Worm (Caenorhabditis elegans) whole organism, L4 larva: ENCODE measurements around the gene hpo-6.

ENCODE experiments used
- F26F4.8 ChIP-seq: fragments of 200-800 bp; sonication (Bioruptor generic); conservative IDR thresholded peaks from 2 replicates; pipeline ENCODE4 v1.3.6; 2022; ENCODE audit warnings: missing genetic modification characterization, missing compliant biosample characterization
- F49E8.2 ChIP-seq: sonication (generic microtip); optimal IDR thresholded peaks from 2 replicates; lab custom pipeline; 2016; ENCODE audit warnings: missing compliant biosample characterization, mild to moderate bottlenecking, missing genetic modification characterization, borderline replicate concordance
- R02D3.7 ChIP-seq: fragments of 150-350 bp; sonication (generic microtip); optimal IDR thresholded peaks from 3 replicates; lab custom pipeline; 2014; ENCODE audit warnings: missing biosample characterization, missing genetic modification characterization
- T26A8.4 ChIP-seq: fragments of 200-800 bp; sonication (Bioruptor generic); IDR thresholded peaks from 2 replicates; pipeline ENCODE4 v1.3.6; 2022; ENCODE audit warnings: missing genetic modification characterization, missing compliant biosample characterization
- Y105C5A.15 ChIP-seq: fragments of 200-800 bp; sonication (Bioruptor generic); IDR thresholded peaks from 2 replicates; pipeline ENCODE4 v1.3.6; 2022; ENCODE audit warnings: missing genetic modification characterization, missing compliant biosample characterization
- Y48G9A.11 ChIP-seq: fragments of 200-800 bp; sonication (Bioruptor generic); IDR thresholded peaks from 2 replicates; pipeline ENCODE4 v1.3.6; 2022; ENCODE audit warnings: missing genetic modification reagents, missing genetic modification characterization, missing compliant biosample characterization
- aha-1 ChIP-seq: fragments of 150-350 bp; peaks from one replicate; lab custom pipeline; 2014; ENCODE audit warnings: missing biosample characterization, missing genetic modification characterization
- ama-1 ChIP-seq: fragments of 150-350 bp; optimal IDR thresholded peaks from 2 replicates; lab custom pipeline; 2014; ENCODE audit warnings: inconsistent platforms, mixed read lengths
- arid-1 ChIP-seq: fragments of 200-800 bp; sonication (Bioruptor generic); conservative IDR thresholded peaks from 2 replicates; pipeline ENCODE4 v1.3.6; 2022; ENCODE audit warnings: missing genetic modification reagents, missing genetic modification characterization, missing compliant biosample characterization
- attf-4 ChIP-seq: sonication (generic microtip); optimal IDR thresholded peaks from 3 replicates; lab custom pipeline; 2017; ENCODE audit warnings: missing biosample characterization, missing genetic modification characterization
- ceh-28 ChIP-seq: fragments of 150-350 bp; optimal IDR thresholded peaks from 2 replicates; lab custom pipeline; 2014; ENCODE audit warnings: missing biosample characterization, missing genetic modification reagents, missing genetic modification characterization
- ceh-44 ChIP-seq: fragments of 200-800 bp; sonication (Bioruptor generic); IDR thresholded peaks from 2 replicates; pipeline ENCODE4 v1.3.6; 2022; ENCODE audit warnings: missing genetic modification reagents, missing genetic modification characterization, missing compliant biosample characterization
- ceh-62 ChIP-seq: sonication (generic microtip); optimal IDR thresholded peaks from 2 replicates; lab custom pipeline; 2017; ENCODE audit warnings: missing biosample characterization, missing genetic modification characterization
- ceh-82 ChIP-seq: sonication (generic microtip); optimal IDR thresholded peaks from 2 replicates; lab custom pipeline; 2017; ENCODE audit warnings: missing biosample characterization, missing genetic modification characterization
- ces-1 ChIP-seq: fragments of 150-350 bp; sonication (generic microtip); optimal IDR thresholded peaks from 4 replicates; lab custom pipeline; 2014; ENCODE audit warnings: missing biosample characterization, missing genetic modification reagents, missing genetic modification characterization
- cey-2 ChIP-seq: sonication (generic microtip); optimal IDR thresholded peaks from 3 replicates; lab custom pipeline; 2017; ENCODE audit warnings: missing genetic modification characterization, mild to moderate bottlenecking, missing compliant biosample characterization, antibody characterized with exemption, borderline replicate concordance; ENCODE audit not compliant: insufficient read depth
- ctbp-1 ChIP-seq: fragments of 200-800 bp; sonication (Bioruptor generic); IDR thresholded peaks from 2 replicates; pipeline ENCODE4 v1.3.6; 2022; ENCODE audit warnings: missing genetic modification reagents, missing genetic modification characterization, missing compliant biosample characterization
- daf-16 ChIP-seq, 3 experiments: sonication (generic microtip); optimal IDR thresholded peaks; 2 replicates each; lab custom pipeline; 2016 to 2017; ENCODE audit warnings: missing genetic modification characterization in 3 of 3, missing genetic modification reagents in 3 of 3, mild to moderate bottlenecking in 2 of 3, missing compliant biosample characterization in 2 of 3, missing biosample characterization in 1 of 3, moderate library complexity in 1 of 3
- dmd-6 ChIP-seq: fragments of 200-800 bp; sonication (Bioruptor generic); IDR thresholded peaks from 2 replicates; pipeline ENCODE4 v1.3.6; 2022; ENCODE audit warnings: missing genetic modification reagents, missing genetic modification characterization, missing compliant biosample characterization
- duxl-1 ChIP-seq: sonication (generic microtip); optimal IDR thresholded peaks from 2 replicates; lab custom pipeline; 2016; ENCODE audit warnings: mild to moderate bottlenecking, missing genetic modification characterization, moderate library complexity, missing compliant biosample characterization; ENCODE audit not compliant: poor library complexity
- egl-27 ChIP-seq: sonication (generic microtip); optimal IDR thresholded peaks from 3 replicates; lab custom pipeline; 2017; ENCODE audit warnings: missing biosample characterization, missing genetic modification reagents, missing genetic modification characterization
- egl-43 ChIP-seq: fragments of 200-800 bp; sonication (Bioruptor generic); IDR thresholded peaks from 2 replicates; pipeline ENCODE4 v1.3.6; 2022; ENCODE audit warnings: missing genetic modification reagents, missing genetic modification characterization, missing compliant biosample characterization
- fos-1 ChIP-seq: fragments of 150-350 bp; optimal IDR thresholded peaks from 2 replicates; lab custom pipeline; 2014; ENCODE audit warnings: missing biosample characterization, missing genetic modification characterization
- gei-8 ChIP-seq: fragments of 200-800 bp; sonication (Bioruptor generic); optimal IDR thresholded peaks from 2 replicates; lab custom pipeline; 2018; ENCODE audit warnings: mild to moderate bottlenecking, missing genetic modification characterization, missing compliant biosample characterization
- hlh-11 ChIP-seq: fragments of 200-800 bp; sonication (Bioruptor generic); optimal IDR thresholded peaks from 2 replicates; lab custom pipeline; 2018; ENCODE audit warnings: mild to moderate bottlenecking, missing genetic modification characterization, missing compliant biosample characterization
- hmg-1.1 ChIP-seq: fragments of 200-800 bp; sonication (Bioruptor generic); IDR thresholded peaks from 2 replicates; pipeline ENCODE4 v1.3.6; 2022; ENCODE audit warnings: missing genetic modification reagents, missing genetic modification characterization, missing compliant biosample characterization
- lin-15B ChIP-seq: fragments of 150-350 bp; sonication (generic microtip); optimal IDR thresholded peaks from 3 replicates; lab custom pipeline; 2014; ENCODE audit warnings: missing biosample characterization, missing genetic modification characterization
- lin-29 ChIP-seq: fragments of 200-800 bp; sonication (Bioruptor generic); IDR thresholded peaks from 2 replicates; pipeline ENCODE4 v1.3.6; 2022; ENCODE audit warnings: missing genetic modification reagents, missing genetic modification characterization, missing compliant biosample characterization
- lin-38 ChIP-seq: fragments of 200-800 bp; sonication (Bioruptor generic); IDR thresholded peaks from 2 replicates; pipeline ENCODE4 v1.3.6; 2022; ENCODE audit warnings: missing genetic modification reagents, missing genetic modification characterization, missing compliant biosample characterization
- madf-5 ChIP-seq, 2 experiments: fragments of 200-800 bp; sonication (Bioruptor generic); IDR thresholded peaks; 2 replicates each; pipeline ENCODE4 v1.3.6; 2022; ENCODE audit warnings: missing compliant biosample characterization in 2 of 2, missing genetic modification characterization in 2 of 2
- mep-1 ChIP-seq: fragments of 150-350 bp; sonication (generic microtip); optimal IDR thresholded peaks from 3 replicates; lab custom pipeline; 2014; ENCODE audit warnings: missing biosample characterization, missing genetic modification characterization
- mes-2 ChIP-seq: sonication (generic microtip); optimal IDR thresholded peaks from 2 replicates; lab custom pipeline; 2016; ENCODE audit warnings: missing genotype, mild to moderate bottlenecking, missing genetic modification characterization, missing compliant biosample characterization; ENCODE audit not compliant: poor library complexity, severe bottlenecking
- mxl-2 ChIP-seq: fragments of 200-800 bp; sonication (Bioruptor generic); conservative IDR thresholded peaks from 2 replicates; pipeline ENCODE4 v1.3.6; 2022; ENCODE audit warnings: missing genetic modification reagents, missing genetic modification characterization, missing compliant biosample characterization
- mxl-3 ChIP-seq: fragments of 200-800 bp; sonication (Bioruptor generic); optimal IDR thresholded peaks from 2 replicates; lab custom pipeline; 2018; ENCODE audit warnings: mild to moderate bottlenecking, missing genetic modification characterization, missing compliant biosample characterization
- nhr-10 ChIP-seq: fragments of 150-350 bp; optimal IDR thresholded peaks from 2 replicates; lab custom pipeline; 2014; ENCODE audit warnings: missing biosample characterization, missing genetic modification characterization
- nhr-102 ChIP-seq: sonication (generic microtip); optimal IDR thresholded peaks from 2 replicates; lab custom pipeline; 2016; ENCODE audit warnings: mild to moderate bottlenecking, missing genetic modification characterization, moderate library complexity, missing compliant biosample characterization
- nhr-11 ChIP-seq: fragments of 150-350 bp; optimal IDR thresholded peaks from 2 replicates; lab custom pipeline; 2014; ENCODE audit warnings: missing biosample characterization, missing genetic modification characterization
- nhr-237 ChIP-seq: sonication (generic microtip); optimal IDR thresholded peaks from 2 replicates; lab custom pipeline; 2017; ENCODE audit warnings: missing biosample characterization, missing genetic modification characterization
- nhr-28 ChIP-seq: fragments of 150-350 bp; optimal IDR thresholded peaks from 2 replicates; lab custom pipeline; 2014; ENCODE audit warnings: missing biosample characterization, missing genetic modification characterization
- rbr-2 ChIP-seq: sonication (generic microtip); optimal IDR thresholded peaks from 2 replicates; lab custom pipeline; 2016; ENCODE audit warnings: missing genotype, missing genetic modification characterization, missing compliant biosample characterization
- sdz-12 ChIP-seq: fragments of 200-800 bp; sonication (Bioruptor generic); optimal IDR thresholded peaks from 2 replicates; lab custom pipeline; 2018; ENCODE audit warnings: mild to moderate bottlenecking, missing genetic modification characterization, missing compliant biosample characterization
- set-16 ChIP-seq: fragments of 200-800 bp; sonication (Bioruptor generic); IDR thresholded peaks from 2 replicates; pipeline ENCODE4 v1.3.6; 2022; ENCODE audit warnings: missing genetic modification reagents, missing genetic modification characterization, missing compliant biosample characterization
- skn-1 ChIP-seq: fragments of 150-350 bp; optimal IDR thresholded peaks from 2 replicates; lab custom pipeline; 2014; ENCODE audit warnings: missing biosample characterization, missing genetic modification characterization
- snpc-4 ChIP-seq: fragments of 150-350 bp; optimal IDR thresholded peaks from 2 replicates; lab custom pipeline; 2014; ENCODE audit warnings: missing biosample characterization, missing genetic modification characterization
- spr-3 ChIP-seq: fragments of 200-800 bp; sonication (Bioruptor generic); optimal IDR thresholded peaks from 2 replicates; lab custom pipeline; 2018; ENCODE audit warnings: mild to moderate bottlenecking, missing genetic modification characterization, missing compliant biosample characterization
- tag-97 ChIP-seq: fragments of 200-800 bp; sonication (Bioruptor generic); IDR thresholded peaks from 2 replicates; pipeline ENCODE4 v1.3.6; 2022; ENCODE audit warnings: missing genetic modification characterization, missing compliant biosample characterization
- zfp-2 ChIP-seq: sonication (generic microtip); optimal IDR thresholded peaks from 2 replicates; lab custom pipeline; 2016; ENCODE audit warnings: mild to moderate bottlenecking, missing genetic modification characterization, missing compliant biosample characterization
- ztf-11 ChIP-seq: fragments of 150-350 bp; optimal IDR thresholded peaks from 2 replicates; lab custom pipeline; 2014; ENCODE audit warnings: missing biosample characterization, missing genetic modification characterization
- ztf-7 ChIP-seq: fragments of 150-350 bp; optimal IDR thresholded peaks from 2 replicates; lab custom pipeline; 2014; ENCODE audit warnings: missing biosample characterization, missing genetic modification characterization

Gene hpo-6

DNA sequence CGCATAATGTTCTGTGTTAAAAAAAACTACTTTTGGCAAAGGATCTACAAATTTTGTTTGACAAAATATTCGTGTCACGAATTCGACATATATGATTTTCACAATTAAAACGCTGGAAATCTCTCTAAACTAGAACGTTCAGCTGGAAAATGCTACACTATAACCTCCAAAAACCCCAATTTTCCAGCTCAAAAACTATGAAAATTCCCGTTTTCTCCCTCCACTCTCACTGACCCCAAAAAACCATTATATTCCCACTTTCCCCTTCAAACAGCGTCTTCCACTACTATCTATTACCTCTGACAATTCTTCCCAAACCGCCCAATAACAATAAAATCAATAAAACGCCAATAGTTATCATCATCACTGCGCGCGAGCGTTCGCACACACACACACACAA is 14.7 kb downstream of the hpo-6 start, which contains the start of gene Y41D4B.14:
Y41D4B.14 (plus strand) TSS at position 301 of the 400 bp plus-strand sequence.
- no peak for TF ChIP-seq cey-2 (tag; lab: Kevin White, UChicago)
- peak; percentile 0 for TF ChIP-seq aha-1 (tag; lab: Kevin White, UChicago)

DNA sequence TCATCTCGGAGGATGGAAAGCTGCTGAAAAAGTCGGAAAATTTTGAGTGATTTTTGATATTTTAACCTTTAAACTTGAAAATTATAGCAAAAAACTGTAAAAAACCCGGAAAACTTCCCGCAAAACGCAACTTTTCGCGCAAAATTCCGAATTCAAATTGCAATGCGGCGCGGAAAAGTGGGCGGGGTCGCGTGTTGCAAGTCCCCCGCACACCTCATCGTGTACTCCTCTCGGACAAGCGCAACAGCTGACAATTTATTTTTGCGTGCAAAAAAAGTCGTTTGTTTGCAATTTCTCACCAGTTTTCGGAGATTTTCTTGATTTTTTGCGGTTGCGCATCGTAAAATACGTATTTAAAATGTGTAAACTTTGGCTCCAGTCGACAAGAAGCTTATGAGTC is 33.8 kb downstream of the hpo-6 start, which contains the start of gene npp-8:
npp-8 (minus strand) TSS at position 23 of the 400 bp plus-strand sequence.
- peak; percentile 10 to 63 for TF ChIP-seq daf-16 (GFP tag; optimal IDR thresholded peaks at IDR 0.05; lab: Kevin White, UChicago)
- TF ChIP-seq daf-16 (tag; optimal IDR thresholded peaks at IDR 0.05; lab: Kevin White, UChicago): peak; percentile 45
- TF ChIP-seq spr-3: peak; percentile 86
- TF ChIP-seq hmg-1.1 (GFP tag; lab: Robert Waterston, UW): peak; percentile 83
- no peak for TF ChIP-seq egl-27 (tag; lab: Kevin White, UChicago)
- TF ChIP-seq Y48G9A.11: peak; percentile 27; the same call in 1 of the 2 replicates
- no peak for TF ChIP-seq ztf-11
- TF ChIP-seq ama-1: peak; percentile 62
- peak; percentile 88 for TF ChIP-seq nhr-102 (tag; lab: Kevin White, UChicago)
- TF ChIP-seq ctbp-1 (GFP tag; lab: Robert Waterston, UW): peak; percentile 74; the same call in 1 of the 2 replicates
- TF ChIP-seq mep-1 (tag; lab: Kevin White, UChicago): peak; percentile 90
- peak; percentile 61; the same call in 1 of the 2 replicates for TF ChIP-seq egl-43
- TF ChIP-seq mes-2 (tag; lab: Kevin White, UChicago): peak; percentile 97
- peak; percentile 70 for TF ChIP-seq F49E8.2 (tag; lab: Kevin White, UChicago)
- no peak for TF ChIP-seq tag-97 (GFP tag; lab: Robert Waterston, UW)
- TF ChIP-seq sdz-12 (GFP tag; lab: Kevin White, UChicago): no peak
- TF ChIP-seq ztf-7 (tag; lab: Kevin White, UChicago): peak; percentile 73
- TF ChIP-seq F26F4.8 (GFP tag; lab: Robert Waterston, UW): no peak
- no peak for TF ChIP-seq fos-1 (tag; lab: Kevin White, UChicago)
- no peak for TF ChIP-seq snpc-4 (tag; lab: Kevin White, UChicago)
- TF ChIP-seq nhr-11: peak; percentile 59
- TF ChIP-seq madf-5 (GFP tag; IDR thresholded peaks at IDR 0.05; lab: Robert Waterston, UW): peak in 1 of 2 experiments; percentile 48; a peak in 1 of 4 replicates
- TF ChIP-seq dmd-6 (GFP tag; lab: Robert Waterston, UW): peak; percentile 79
- no peak for TF ChIP-seq ceh-82 (tag; lab: Kevin White, UChicago)
- peak; percentile 64 for TF ChIP-seq mxl-3 (GFP tag; lab: Kevin White, UChicago)
- peak; percentile 62 for TF ChIP-seq nhr-28 (tag; lab: Kevin White, UChicago)
- TF ChIP-seq T26A8.4: peak; percentile 86
- no peak for TF ChIP-seq nhr-10 (tag; lab: Kevin White, UChicago)
- TF ChIP-seq lin-29 (GFP tag; lab: Robert Waterston, UW): 0 out of 2 replicates have a peak, but pooled peaks have one; percentile 58
- TF ChIP-seq Y105C5A.15: no peak
- peak; percentile 43 for TF ChIP-seq lin-15B (tag; lab: Kevin White, UChicago)
- peak; percentile 33 for TF ChIP-seq zfp-2 (tag; lab: Kevin White, UChicago)
- peak; percentile 90 for TF ChIP-seq arid-1 (GFP tag; lab: Robert Waterston, UW)
- no peak for TF ChIP-seq skn-1 (tag; lab: Kevin White, UChicago)
- peak; percentile 88 for TF ChIP-seq duxl-1 (tag; lab: Kevin White, UChicago)
- no peak for TF ChIP-seq attf-4 (tag; lab: Kevin White, UChicago)
- TF ChIP-seq gei-8: peak; percentile 40
- TF ChIP-seq mxl-2 (GFP tag; lab: Robert Waterston, UW): 0 out of 2 replicates have a peak, but pooled peaks have one; percentile 48
- TF ChIP-seq R02D3.7: no peak
- TF ChIP-seq ceh-44 (GFP tag; lab: Robert Waterston, UW): 0 out of 2 replicates have a peak, but pooled peaks have one; percentile 22
- no peak for TF ChIP-seq ceh-62 (tag; lab: Kevin White, UChicago)
- TF ChIP-seq ces-1 (GFP tag; lab: Kevin White, UChicago): no peak
- peak; percentile 90 for TF ChIP-seq lin-38 (GFP tag; lab: Robert Waterston, UW)
- TF ChIP-seq hlh-11 (tag; lab: Kevin White, UChicago): peak; percentile 99
- TF ChIP-seq rbr-2 (tag; lab: Kevin White, UChicago): peak; percentile 88
- 0 out of 2 replicates have a peak, but pooled peaks have one; percentile 26 for TF ChIP-seq set-16 (GFP tag; lab: Robert Waterston, UW)
- TF ChIP-seq nhr-237 (tag; lab: Kevin White, UChicago): no peak
- TF ChIP-seq ceh-28 (tag; lab: Kevin White, UChicago): no peak
